Worm (Caenorhabditis elegans) whole organism, L4/young adult: ENCODE data around the gene F58E2.4.

ENCODE experiments used
- W03F9.2 ChIP-seq: fragments of 150-350 bp; optimal IDR thresholded peaks from 2 replicates; lab custom pipeline; 2014; ENCODE audit warnings: missing biosample characterization, missing genetic modification characterization
- dao-5 ChIP-seq: sonication (generic microtip); optimal IDR thresholded peaks from 2 replicates; lab custom pipeline; 2016; ENCODE audit warnings: missing genotype, missing genetic modification characterization, moderate library complexity, missing compliant biosample characterization

- TF ChIP-seq dao-5 (tag; lab: Kevin White, UChicago): no peak
- no peak for TF ChIP-seq W03F9.2 (tag; lab: Kevin White, UChicago)
These were observed 46.4 kb downstream of the F58E2.4 start, which contains the start of gene ced-10 for ce11 chrIV:3509477-3510063.
